Fruit fly (Drosophila melanogaster): ENCODE data around the gene Nepl15.

Nepl15 gene

DNA sequence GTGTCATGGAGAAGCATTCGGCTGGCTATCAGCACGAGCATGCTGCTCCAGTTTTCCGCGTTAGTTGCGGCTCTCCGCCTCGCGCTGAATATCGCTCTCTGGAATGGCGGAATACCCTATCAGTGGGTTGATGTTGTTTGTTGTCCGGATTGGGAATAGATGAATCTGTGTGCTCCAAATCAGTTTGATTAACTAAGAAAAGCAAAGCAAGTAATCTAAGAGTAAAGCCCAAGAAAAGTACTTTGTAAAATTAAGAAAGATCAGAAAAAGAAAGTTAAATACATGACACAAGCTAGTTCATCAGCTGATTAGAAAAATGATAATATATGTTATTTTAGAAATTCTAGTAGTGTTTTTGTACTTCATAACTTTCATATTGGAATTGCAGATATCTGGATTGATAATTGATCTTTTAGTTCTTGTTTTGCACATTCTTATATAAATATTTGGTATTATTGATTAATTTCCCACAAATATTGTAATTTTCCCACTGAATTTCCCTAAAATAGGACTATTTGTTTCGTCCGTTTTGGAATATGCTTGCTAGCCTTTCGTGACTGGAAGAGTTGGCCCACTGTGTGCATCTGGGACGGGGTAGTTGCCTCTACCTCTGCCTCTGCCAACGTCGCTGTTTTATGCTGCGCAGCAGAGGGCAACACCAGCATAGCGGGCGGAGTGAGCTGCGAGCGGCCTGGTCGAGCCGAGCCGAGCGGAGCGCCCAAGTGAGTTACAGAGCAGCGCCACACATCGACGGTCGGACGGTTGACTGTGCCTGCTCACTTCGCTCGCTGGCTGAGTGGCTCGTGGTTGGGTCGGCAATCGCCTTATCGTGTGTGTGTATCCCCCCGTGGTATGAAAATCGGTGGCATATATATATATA lies 11.8 kb downstream of the Nepl15 start (continued):
- TF ChIP-seq CG3847 (GFP tag; IDR thresholded peaks at IDR 0.05): peak; percentile 41; the same call in 1 of the 2 replicates
- peak; percentile 33 for TF ChIP-seq Abd-B (GFP tag; optimal IDR thresholded peaks at IDR 0.05)
- TF ChIP-seq Bgb (GFP tag; IDR thresholded peaks at IDR 0.05; ENCODE audit: partially characterized antibody): peak; percentile 41; the same call in 1 of the 2 replicates
- TF ChIP-seq CG17359 (tag; optimal IDR thresholded peaks at IDR 0.05): peak; percentile 67
- no peak for TF ChIP-seq sima (GFP tag; optimal IDR thresholded peaks at IDR 0.05)
- peak; percentile 64 for TF ChIP-seq CG15514 (GFP tag; optimal IDR thresholded peaks at IDR 0.05)
- peak; percentile 34; the same call in 1 of the 3 replicates for TF ChIP-seq Optix (GFP tag; IDR thresholded peaks at IDR 0.05)
- no peak for TF ChIP-seq dati (GFP tag; IDR thresholded peaks at IDR 0.05)
- TF ChIP-seq yki (optimal IDR thresholded peaks at IDR 0.05): no peak
- TF ChIP-seq Lhr (GFP tag; optimal IDR thresholded peaks at IDR 0.05): no peak
- peak; percentile 51 for TF ChIP-seq Drgx (GFP tag; IDR thresholded peaks at IDR 0.05)
- TF ChIP-seq CG8388 (GFP tag; optimal IDR thresholded peaks at IDR 0.05): peak; percentile 52
- no peak; the same call in 1 of the 2 replicates for TF ChIP-seq amos (GFP tag; IDR thresholded peaks at IDR 0.05; ENCODE audit: partially characterized antibody)
- TF ChIP-seq CG1832 (GFP tag; optimal IDR thresholded peaks at IDR 0.05): no peak
- peak; percentile 33 for TF ChIP-seq CG5245 (GFP tag; optimal IDR thresholded peaks at IDR 0.05)
- TF ChIP-seq NC2α (GFP tag; optimal IDR thresholded peaks at IDR 0.05): no peak
- no peak for TF ChIP-seq peb (GFP tag; IDR thresholded peaks at IDR 0.05)
- 0 out of 3 replicates have a peak, but pooled peaks have one; percentile 6 for TF ChIP-seq CG7357 (GFP tag; IDR thresholded peaks at IDR 0.05)
- TF ChIP-seq CG11398 (GFP tag; optimal IDR thresholded peaks at IDR 0.05): no peak
- TF ChIP-seq lab (GFP tag; optimal IDR thresholded peaks at IDR 0.05): peak; percentile 44
- peak; percentile 87 for TF ChIP-seq z (GFP tag; IDR thresholded peaks at IDR 0.05)
- TF ChIP-seq slbo (GFP tag; IDR thresholded peaks at IDR 0.05): peak; percentile 74
- TF ChIP-seq hth (optimal IDR thresholded peaks at IDR 0.05): no peak
- no peak for TF ChIP-seq BEAF-32 (GFP tag; optimal IDR thresholded peaks at IDR 0.05)
- no peak for TF ChIP-seq CG11560 (tag; IDR thresholded peaks at IDR 0.05)
- peak; percentile 38 for TF ChIP-seq scrt (GFP tag; optimal IDR thresholded peaks at IDR 0.05)
- no peak for TF ChIP-seq CG11696 (GFP tag; IDR thresholded peaks at IDR 0.05)
- peak; percentile 59 for TF ChIP-seq fd96Cb (tag; optimal IDR thresholded peaks at IDR 0.05)
- peak; percentile 27 for TF ChIP-seq CG7372 (GFP tag; IDR thresholded peaks at IDR 0.05)
- no peak for TF ChIP-seq CG31365 (tag; optimal IDR thresholded peaks at IDR 0.05)
- no peak for TF ChIP-seq CG4404 (GFP tag; IDR thresholded peaks at IDR 0.05)
- peak; percentile 13 for TF ChIP-seq Mes4 (GFP tag; optimal IDR thresholded peaks at IDR 0.05)
- TF ChIP-seq CG17328 (GFP tag; IDR thresholded peaks at IDR 0.05): peak; percentile 68
- TF ChIP-seq sc (optimal IDR thresholded peaks at IDR 0.05): no peak
- peak; percentile 32 for TF ChIP-seq sc (GFP tag; optimal IDR thresholded peaks at IDR 0.05)
- no peak for TF ChIP-seq corto (GFP tag; optimal IDR thresholded peaks at IDR 0.05)
- TF ChIP-seq CG4617 (GFP tag; optimal IDR thresholded peaks at IDR 0.05; ENCODE audit: borderline replicate concordance): no peak
- no peak for TF ChIP-seq MTF-1 (GFP tag; optimal IDR thresholded peaks at IDR 0.05; ENCODE audit: borderline replicate concordance)
- peak; percentile 23 for TF ChIP-seq Mad (GFP tag; optimal IDR thresholded peaks at IDR 0.05)
- TF ChIP-seq Bdp1 (GFP tag; optimal IDR thresholded peaks at IDR 0.05): no peak
- TF ChIP-seq Tbp (GFP tag; optimal IDR thresholded peaks at IDR 0.05): no peak
- TF ChIP-seq Spps (tag; optimal IDR thresholded peaks at IDR 0.05): no peak
- no peak for TF ChIP-seq GATAe (GFP tag; conservative IDR thresholded peaks at IDR 0.05)
- TF ChIP-seq nerfin-2 (GFP tag; IDR thresholded peaks at IDR 0.05; ENCODE audit: partially characterized antibody): no peak
- peak; percentile 17 for TF ChIP-seq Myb (GFP tag; optimal IDR thresholded peaks at IDR 0.05)
- TF ChIP-seq kah (GFP tag; optimal IDR thresholded peaks at IDR 0.05): peak; percentile 33
- TF ChIP-seq ranshi (GFP tag; IDR thresholded peaks at IDR 0.05): 0 out of 2 replicates have a peak, but pooled peaks have one; percentile 16
- 0 out of 2 replicates have a peak, but pooled peaks have one; percentile 44 for TF ChIP-seq CG17612 (GFP tag; IDR thresholded peaks at IDR 0.05)
- no peak for TF ChIP-seq Hey (tag; optimal IDR thresholded peaks at IDR 0.05)
